Worm (Caenorhabditis elegans): Measurements from ENCODE around the gene sto-5.

ce11 chrX:16826500-16826899, 1.2 kb upstream of the sto-5 start:
- no peak for TF ChIP-seq jun-1 (tag; optimal IDR thresholded peaks at IDR 0.05)
- no peak for TF ChIP-seq vab-7 (GFP tag; IDR thresholded peaks at IDR 0.05)
- no peak for TF ChIP-seq ceh-28 (tag; optimal IDR thresholded peaks at IDR 0.05)
- no peak for TF ChIP-seq nhr-77 (tag; optimal IDR thresholded peaks at IDR 0.05)
- no peak for TF ChIP-seq skn-1 (tag; optimal IDR thresholded peaks at IDR 0.05)
- TF ChIP-seq snpc-4 (tag; optimal IDR thresholded peaks at IDR 0.05), result no peak
- TF ChIP-seq fkh-10 (GFP tag; optimal IDR thresholded peaks at IDR 0.05), result no peak
- no peak for TF ChIP-seq pha-4 (GFP tag; IDR thresholded peaks at IDR 0.05)
- TF ChIP-seq pha-4 (tag; optimal IDR thresholded peaks at IDR 0.05), result no peak
- TF ChIP-seq R02D3.7 (tag; optimal IDR thresholded peaks at IDR 0.05), result no peak
- no peak for TF ChIP-seq set-16 (GFP tag; IDR thresholded peaks at IDR 0.05)
- TF ChIP-seq nhr-11 (tag; optimal IDR thresholded peaks at IDR 0.05), result no peak
- TF ChIP-seq pqm-1 (tag; optimal IDR thresholded peaks at IDR 0.05), result no peak

All from whole organism, L4 larva.